Worm (Caenorhabditis elegans): ENCODE data around the gene M01D1.12.
"Not testable (repeated sequence)": the region's sequence is repeated elsewhere in the genome, so short reads cannot be mapped to it uniquely, and the experiment has no call there.

ce11 chrII:994231-994630, 32.5 kb upstream of the M01D1.12 start, which contains the start of gene F45D11.7:
- not testable (repeated sequence) for TF ChIP-seq nhr-23 (tag; optimal IDR thresholded peaks at IDR 0.05); unc-62 (GFP tag; optimal IDR thresholded peaks at IDR 0.05); mdl-1 (tag; optimal IDR thresholded peaks at IDR 0.05); lin-13 (GFP tag; optimal IDR thresholded peaks at IDR 0.05); fos-1 (tag; optimal IDR thresholded peaks at IDR 0.05); ztf-11 (tag; optimal IDR thresholded peaks at IDR 0.05); R02D3.7 (tag; optimal IDR thresholded peaks at IDR 0.05); lin-11 (tag; optimal IDR thresholded peaks at IDR 0.05); dmd-4 (tag; optimal IDR thresholded peaks at IDR 0.05); nhr-77 (tag; optimal IDR thresholded peaks at IDR 0.05)

All from whole organism, L2 larva.